Worm (Caenorhabditis elegans): ENCODE data around the gene pqn-29.

DNA sequence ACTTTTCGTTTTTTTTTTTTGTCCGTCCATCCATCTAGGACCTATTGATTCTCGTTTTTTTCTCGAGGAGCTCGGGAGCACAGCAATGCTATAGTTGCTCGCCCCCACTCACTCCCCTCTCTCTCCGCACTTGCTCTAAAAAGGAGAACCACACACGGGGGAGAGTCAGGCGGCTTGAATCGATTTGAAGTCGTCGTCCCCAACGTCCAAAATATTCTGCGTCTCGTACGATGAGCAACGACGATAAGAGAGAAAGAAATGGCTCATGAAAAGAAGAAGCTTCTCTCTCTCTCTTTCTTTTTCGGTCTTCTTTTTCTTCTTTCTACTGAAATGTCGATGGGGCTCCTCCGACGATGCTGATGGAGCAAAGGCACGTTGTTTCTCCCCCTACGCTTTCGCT, 10.3 kb upstream of the pqn-29 start:
- TF ChIP-seq nhr-237 (tag; optimal IDR thresholded peaks at IDR 0.05) (no peak), nhr-6 (tag; optimal IDR thresholded peaks at IDR 0.05) (no peak), unc-39 (tag; optimal IDR thresholded peaks at IDR 0.05) (no peak), unc-62 (GFP tag; optimal IDR thresholded peaks at IDR 0.05) (no peak), zag-1 (tag; optimal IDR thresholded peaks at IDR 0.05) (peak; percentile 88), R02D3.7 (tag; optimal IDR thresholded peaks at IDR 0.05) (no peak), snpc-4 (tag; optimal IDR thresholded peaks at IDR 0.05) (peak; percentile 28), ama-1 (optimal IDR thresholded peaks at IDR 0.05) (no peak), peb-1 (tag; optimal IDR thresholded peaks at IDR 0.05) (no peak), nhr-25 (tag; optimal IDR thresholded peaks at IDR 0.05) (no peak), elt-3 (tag; optimal IDR thresholded peaks at IDR 0.05) (no peak), nhr-77 (tag; optimal IDR thresholded peaks at IDR 0.05) (no peak), F13H6.1 (tag; optimal IDR thresholded peaks at IDR 0.05) (peak; percentile 63)
